Worm (Caenorhabditis elegans) whole organism, young adult: ENCODE results near the gene C06A12.3.

Experiments used
- B0019.2 ChIP-seq: fragments of 200-800 bp; sonication (Bioruptor generic); conservative IDR thresholded peaks from 2 replicates; pipeline ENCODE4 v1.3.6; 2022; ENCODE audit warnings: missing genetic modification reagents, missing genetic modification characterization, missing compliant biosample characterization
- B0336.3 ChIP-seq: fragments of 200-800 bp; sonication (Bioruptor generic); IDR thresholded peaks from 2 replicates; pipeline ENCODE4 v1.3.6; 2022; ENCODE audit warnings: missing genetic modification characterization, missing compliant biosample characterization
- C06A6.2 ChIP-seq: fragments of 200-800 bp; sonication (Bioruptor generic); conservative IDR thresholded peaks from 2 replicates; pipeline ENCODE4 v1.3.6; 2022; ENCODE audit warnings: missing genetic modification characterization, missing compliant biosample characterization
- C17E4.6 ChIP-seq: fragments of 200-800 bp; sonication (Bioruptor generic); IDR thresholded peaks from 2 replicates; pipeline ENCODE4 v1.3.6; 2022; ENCODE audit warnings: missing genetic modification reagents, missing genetic modification characterization, missing compliant biosample characterization
- F22D6.2 ChIP-seq: sonication (generic microtip); optimal IDR thresholded peaks from 2 replicates; lab custom pipeline; 2016; ENCODE audit warnings: mild to moderate bottlenecking, missing genetic modification characterization, missing compliant biosample characterization
- F23B12.7 ChIP-seq: sonication (generic microtip); optimal IDR thresholded peaks from 2 replicates; lab custom pipeline; 2017; ENCODE audit warnings: missing genetic modification characterization, mild to moderate bottlenecking, missing compliant biosample characterization, antibody characterized with exemption, moderate library complexity; ENCODE audit not compliant: insufficient read depth
- F33H1.4 ChIP-seq: fragments of 200-800 bp; sonication (Bioruptor generic); IDR thresholded peaks from 2 replicates; pipeline ENCODE4 v1.3.6; 2022; ENCODE audit warnings: missing genetic modification reagents, missing genetic modification characterization, missing compliant biosample characterization
- F37B4.10 ChIP-seq: fragments of 200-800 bp; sonication (Bioruptor generic); IDR thresholded peaks from 2 replicates; pipeline ENCODE4 v1.3.6; 2022; ENCODE audit warnings: missing genetic modification characterization, missing compliant biosample characterization
- F39B2.1 ChIP-seq: fragments of 200-800 bp; sonication (Bioruptor generic); IDR thresholded peaks from 2 replicates; pipeline ENCODE4 v1.3.6; 2022; ENCODE audit warnings: missing genetic modification reagents, missing genetic modification characterization, missing compliant biosample characterization
- F49E8.2 ChIP-seq: sonication (generic microtip); optimal IDR thresholded peaks from 3 replicates; lab custom pipeline; 2017; ENCODE audit warnings: missing genetic modification characterization, mild to moderate bottlenecking, missing compliant biosample characterization, antibody characterized with exemption, moderate library complexity; ENCODE audit not compliant: insufficient read depth
- F52B5.7 ChIP-seq: sonication (generic microtip); optimal IDR thresholded peaks from 2 replicates; lab custom pipeline; 2016; ENCODE audit warnings: mild to moderate bottlenecking, missing genetic modification characterization, missing compliant biosample characterization
- F57A8.1 ChIP-seq: fragments of 200-800 bp; sonication (Bioruptor generic); optimal IDR thresholded peaks from 2 replicates; lab custom pipeline; 2018; ENCODE audit warnings: mild to moderate bottlenecking, missing genetic modification characterization, moderate library complexity, missing compliant biosample characterization
- Y53G8AR.9 ChIP-seq: fragments of 200-800 bp; sonication (Bioruptor generic); conservative IDR thresholded peaks from 2 replicates; pipeline ENCODE4 v1.3.6; 2022; ENCODE audit warnings: missing genetic modification reagents, missing genetic modification characterization, missing compliant biosample characterization
- aptf-2 ChIP-seq: fragments of 200-800 bp; sonication (Bioruptor generic); conservative IDR thresholded peaks from 2 replicates; pipeline ENCODE4 v1.3.6; 2022; ENCODE audit warnings: missing genetic modification reagents, missing genetic modification characterization, missing compliant biosample characterization
- aptf-3 ChIP-seq: fragments of 200-800 bp; sonication (Bioruptor generic); IDR thresholded peaks from 2 replicates; pipeline ENCODE4 v1.3.6; 2022; ENCODE audit warnings: missing genetic modification characterization, missing compliant biosample characterization
- attf-3 ChIP-seq: fragments of 200-800 bp; sonication (Bioruptor generic); conservative IDR thresholded peaks from 2 replicates; pipeline ENCODE4 v1.3.6; 2022; ENCODE audit warnings: missing genetic modification reagents, missing genetic modification characterization, missing compliant biosample characterization
- attf-6 ChIP-seq: fragments of 200-800 bp; sonication (Bioruptor generic); IDR thresholded peaks from 2 replicates; pipeline ENCODE4 v1.3.6; 2022; ENCODE audit warnings: missing genetic modification reagents, missing genetic modification characterization, missing compliant biosample characterization
- bed-1 ChIP-seq: fragments of 200-800 bp; sonication (Bioruptor generic); IDR thresholded peaks from 2 replicates; pipeline ENCODE4 v1.3.6; 2022; ENCODE audit warnings: missing genetic modification reagents, missing genetic modification characterization, missing compliant biosample characterization
- ccch-3 ChIP-seq: fragments of 200-800 bp; sonication (Bioruptor generic); optimal IDR thresholded peaks from 2 replicates; lab custom pipeline; 2018; ENCODE audit warnings: mild to moderate bottlenecking, missing genetic modification characterization, missing compliant biosample characterization
- cebp-1 ChIP-seq, 2 experiments: fragments of 200-800 bp in 1 of 2; sonication (Bioruptor generic) in 1 of 2; sonication (generic microtip) in 1 of 2; IDR thresholded peaks in 1 of 2; optimal IDR thresholded peaks in 1 of 2; 2 replicates each; pipeline versions ENCODE4 v1.3.6 to Lab custom; 2017 to 2022; ENCODE audit warnings: missing compliant biosample characterization in 2 of 2, missing genetic modification characterization in 2 of 2, mild to moderate bottlenecking in 1 of 2, missing genetic modification reagents in 1 of 2, moderate library complexity in 1 of 2
- ceh-27 ChIP-seq: fragments of 200-800 bp; sonication (Bioruptor generic); optimal IDR thresholded peaks from 2 replicates; lab custom pipeline; 2018; ENCODE audit warnings: mild to moderate bottlenecking, missing genetic modification characterization, moderate library complexity, missing compliant biosample characterization
- chd-7 ChIP-seq: sonication (generic microtip); optimal IDR thresholded peaks from 2 replicates; lab custom pipeline; 2016; ENCODE audit warnings: mild to moderate bottlenecking, missing genetic modification characterization, moderate library complexity, missing compliant biosample characterization
- dpl-1 ChIP-seq: fragments of 150-350 bp; optimal IDR thresholded peaks from 2 replicates; lab custom pipeline; 2014; ENCODE audit warnings: missing biosample characterization, missing genetic modification reagents, missing genetic modification characterization
- egl-18 ChIP-seq: fragments of 200-800 bp; sonication (Bioruptor generic); IDR thresholded peaks from 2 replicates; pipeline ENCODE4 v1.3.6; 2022; ENCODE audit warnings: missing genetic modification reagents, missing genetic modification characterization, missing compliant biosample characterization
- egrh-3 ChIP-seq: fragments of 200-800 bp; sonication (Bioruptor generic); IDR thresholded peaks from 2 replicates; pipeline ENCODE4 v1.3.6; 2022; ENCODE audit warnings: missing genetic modification reagents, missing genetic modification characterization, missing compliant biosample characterization
- ekl-4 ChIP-seq: fragments of 200-800 bp; sonication (Bioruptor generic); IDR thresholded peaks from 2 replicates; pipeline ENCODE4 v1.3.6; 2022; ENCODE audit warnings: missing genetic modification reagents, missing genetic modification characterization, missing compliant biosample characterization
- gei-17 ChIP-seq: fragments of 200-800 bp; sonication (Bioruptor generic); optimal IDR thresholded peaks from 2 replicates; lab custom pipeline; 2018; ENCODE audit warnings: mild to moderate bottlenecking, missing genetic modification characterization, missing compliant biosample characterization
- him-1 ChIP-seq: sonication (generic microtip); optimal IDR thresholded peaks from 2 replicates; lab custom pipeline; 2016; ENCODE audit warnings: missing genotype, missing genetic modification reagents, missing genetic modification characterization, missing compliant biosample characterization
- let-526 ChIP-seq: fragments of 200-800 bp; sonication (Bioruptor generic); IDR thresholded peaks from 2 replicates; pipeline ENCODE4 v1.3.6; 2022; ENCODE audit warnings: missing genetic modification reagents, missing genetic modification characterization, missing compliant biosample characterization
- lin-35 ChIP-seq, 3 experiments: fragments of 150-350 bp in 2 of 3; sonication (generic microtip) in 1 of 3; optimal IDR thresholded peaks; 2 replicates each; lab custom pipeline; 2014 to 2018; ENCODE audit warnings: missing biosample characterization in 3 of 3, missing genetic modification characterization in 3 of 3, missing genetic modification reagents in 3 of 3
- lin-40 ChIP-seq: sonication (generic microtip); optimal IDR thresholded peaks from 2 replicates; lab custom pipeline; 2016; ENCODE audit warnings: missing genetic modification characterization, mild to moderate bottlenecking, missing compliant biosample characterization, missing genotype, missing genetic modification reagents
- lin-54 ChIP-seq: fragments of 200-800 bp; sonication (Bioruptor generic); optimal IDR thresholded peaks from 2 replicates; lab custom pipeline; 2018; ENCODE audit warnings: mild to moderate bottlenecking, missing genetic modification characterization, missing compliant biosample characterization
- madf-10 ChIP-seq: sonication (generic microtip); optimal IDR thresholded peaks from 2 replicates; lab custom pipeline; 2016; ENCODE audit warnings: mild to moderate bottlenecking, missing genetic modification characterization, missing compliant biosample characterization
- madf-6 ChIP-seq: fragments of 200-800 bp; sonication (Bioruptor generic); IDR thresholded peaks from 2 replicates; pipeline ENCODE4 v1.3.6; 2022; ENCODE audit warnings: missing genetic modification reagents, missing genetic modification characterization, missing compliant biosample characterization
- mcd-1 ChIP-seq: fragments of 200-800 bp; sonication (Bioruptor generic); IDR thresholded peaks from 2 replicates; pipeline ENCODE4 v1.3.6; 2022; ENCODE audit warnings: missing genetic modification reagents, missing genetic modification characterization, missing compliant biosample characterization
- mes-4 ChIP-seq: sonication (generic microtip); optimal IDR thresholded peaks from 2 replicates; lab custom pipeline; 2016; ENCODE audit warnings: missing genotype, missing genetic modification characterization, missing compliant biosample characterization
- rcor-1 ChIP-seq: fragments of 200-800 bp; sonication (Bioruptor generic); IDR thresholded peaks from 2 replicates; pipeline ENCODE4 v1.3.6; 2022; ENCODE audit warnings: missing genetic modification reagents, missing genetic modification characterization, missing compliant biosample characterization
- sdz-38 ChIP-seq: sonication (generic microtip); optimal IDR thresholded peaks from 2 replicates; lab custom pipeline; 2016; ENCODE audit warnings: missing genotype, missing genetic modification characterization, missing compliant biosample characterization
- snpc-1.3 ChIP-seq: sonication (generic microtip); optimal IDR thresholded peaks from 2 replicates; lab custom pipeline; 2017; ENCODE audit warnings: missing genetic modification characterization, mild to moderate bottlenecking, missing compliant biosample characterization, antibody characterized with exemption, moderate library complexity, missing genotype, missing genetic modification reagents; ENCODE audit not compliant: insufficient read depth
- snpc-3.4 ChIP-seq: sonication (generic microtip); optimal IDR thresholded peaks from 2 replicates; lab custom pipeline; 2017; ENCODE audit warnings: missing genetic modification characterization, mild to moderate bottlenecking, missing compliant biosample characterization, antibody characterized with exemption, moderate library complexity, missing genotype, missing genetic modification reagents
- snpc-4 ChIP-seq, 5 experiments: fragments of 150-350 bp in 1 of 5; sonication (generic microtip) in 4 of 5; optimal IDR thresholded peaks; 2 replicates each; lab custom pipeline; 2014 to 2018; ENCODE audit warnings: missing genetic modification characterization in 5 of 5, missing biosample characterization in 3 of 5, antibody characterized with exemption in 2 of 5, mild to moderate bottlenecking in 2 of 5, missing compliant biosample characterization in 2 of 5, missing genotype in 2 of 5, moderate library complexity in 2 of 5, missing genetic modification reagents in 1 of 5
- somi-1 ChIP-seq: fragments of 200-800 bp; sonication (Bioruptor generic); optimal IDR thresholded peaks from 2 replicates; lab custom pipeline; 2018; ENCODE audit warnings: mild to moderate bottlenecking, missing genetic modification characterization, missing compliant biosample characterization
- tbp1 ChIP-seq: fragments of 200-800 bp; sonication (Bioruptor generic); optimal IDR thresholded peaks from 2 replicates; lab custom pipeline; 2018; ENCODE audit warnings: mild to moderate bottlenecking, missing genetic modification characterization, missing compliant biosample characterization
- tlf-1 ChIP-seq: fragments of 200-800 bp; sonication (Bioruptor generic); optimal IDR thresholded peaks from 2 replicates; lab custom pipeline; 2018; ENCODE audit warnings: mild to moderate bottlenecking, missing genetic modification characterization, missing compliant biosample characterization
- xnd-1 ChIP-seq: sonication (generic microtip); optimal IDR thresholded peaks from 2 replicates; lab custom pipeline; 2016; ENCODE audit warnings: missing genotype, missing genetic modification reagents, missing genetic modification characterization, missing compliant biosample characterization
- ztf-25 ChIP-seq: fragments of 200-800 bp; sonication (Bioruptor generic); IDR thresholded peaks from 2 replicates; pipeline ENCODE4 v1.3.6; 2022; ENCODE audit warnings: missing genetic modification reagents, missing genetic modification characterization, missing compliant biosample characterization

The C06A12.3 gene

DNA sequence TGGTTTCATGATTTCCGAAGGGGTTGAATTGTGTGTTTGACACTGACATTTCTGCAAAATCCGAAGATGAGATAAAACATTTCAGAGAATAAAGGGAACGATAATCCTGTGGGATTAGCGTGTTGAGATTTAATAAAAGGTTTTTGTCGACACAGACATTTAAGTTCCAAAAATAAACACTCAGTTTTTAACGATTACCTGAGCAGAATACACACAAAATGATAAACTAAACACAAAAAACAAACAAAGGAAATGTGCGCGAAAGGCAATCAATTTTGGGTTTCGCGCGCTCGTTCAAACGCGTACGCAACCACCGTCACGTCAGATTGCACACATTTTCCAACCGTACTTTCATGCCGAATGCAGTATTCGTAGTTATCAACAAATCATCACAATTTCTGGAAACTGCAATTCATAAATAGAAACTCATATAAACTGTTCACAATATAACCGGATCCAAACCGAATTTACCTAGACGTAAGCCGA lies 33.7 kb downstream of the C06A12.3 start, which contains the start of gene rif-1.1:
TSS of gene rif-1.1 (minus strand) at position 51 of the 486 bp plus-strand sequence.
- TF ChIP-seq somi-1 (GFP tag; lab: Kevin White, UChicago) (no peak), cebp-1 (GFP tag; IDR thresholded peaks at IDR 0.05; lab: Robert Waterston, UW) (no peak), cebp-1 (tag; optimal IDR thresholded peaks at IDR 0.05; lab: Kevin White, UChicago) (no peak), B0336.3 (GFP tag; lab: Robert Waterston, UW) (0 out of 2 replicates have a peak, but pooled peaks have one; percentile 25), F39B2.1 (GFP tag; lab: Robert Waterston, UW) (no peak), bed-1 (GFP tag; lab: Robert Waterston, UW) (no peak), chd-7 (tag; lab: Kevin White, UChicago) (no peak), F49E8.2 (tag; lab: Kevin White, UChicago) (peak; percentile 64), aptf-3 (GFP tag; lab: Robert Waterston, UW) (no peak), tlf-1 (GFP tag; lab: Kevin White, UChicago) (no peak), sdz-38 (no peak), snpc-3.4 (peak; percentile 67), C06A6.2 (GFP tag; lab: Robert Waterston, UW) (no peak), snpc-1.3 (tag; lab: Kevin White, UChicago) (peak; percentile 7), egl-18 (GFP tag; lab: Robert Waterston, UW) (no peak), madf-6 (peak; percentile 92), mes-4 (tag; lab: Kevin White, UChicago) (no peak), F33H1.4 (GFP tag; lab: Robert Waterston, UW) (peak; percentile 63), rcor-1 (GFP tag; lab: Robert Waterston, UW) (peak; percentile 48; the same call in 1 of the 2 replicates), C17E4.6 (GFP tag; lab: Robert Waterston, UW) (peak; percentile 66; the same call in 1 of the 2 replicates), ceh-27 (no peak), let-526 (GFP tag; lab: Robert Waterston, UW) (no peak), xnd-1 (peak; percentile 65), F23B12.7 (no peak), ccch-3 (GFP tag; lab: Kevin White, UChicago) (no peak), attf-3 (GFP tag; lab: Robert Waterston, UW) (no peak), him-1 (tag; lab: Kevin White, UChicago) (no peak), ztf-25 (GFP tag; lab: Robert Waterston, UW) (no peak), lin-54 (GFP tag; lab: Kevin White, UChicago) (peak; percentile 88), dpl-1 (peak; percentile 93), ekl-4 (GFP tag; lab: Robert Waterston, UW) (peak; percentile 74), F37B4.10 (GFP tag; lab: Robert Waterston, UW) (no peak), tbp1 (GFP tag; lab: Kevin White, UChicago) (peak; percentile 59), mcd-1 (peak; percentile 60), lin-40 (tag; lab: Kevin White, UChicago) (no peak), F22D6.2 (tag; lab: Kevin White, UChicago) (no peak), attf-6 (GFP tag; lab: Robert Waterston, UW) (peak; percentile 87), F52B5.7 (tag; lab: Kevin White, UChicago) (no peak), F57A8.1 (GFP tag; lab: Kevin White, UChicago) (no peak), madf-10 (tag; lab: Kevin White, UChicago) (no peak), B0019.2 (GFP tag; lab: Robert Waterston, UW) (peak; percentile 64), aptf-2 (GFP tag; lab: Robert Waterston, UW) (peak; percentile 50; the same call in 1 of the 2 replicates), egrh-3 (no peak), gei-17 (GFP tag; lab: Kevin White, UChicago) (no peak), lin-35 (GFP tag; optimal IDR thresholded peaks at IDR 0.05; lab: Kevin White, UChicago) (peak in 1 of 3 experiments; percentile 43), snpc-4 (GFP tag; optimal IDR thresholded peaks at IDR 0.05; lab: Kevin White, UChicago) (peak; percentile 67), snpc-4 (tag; optimal IDR thresholded peaks at IDR 0.05; lab: Kevin White, UChicago) (peak in 3 of 4 experiments; percentile 54 to 89 (median 82)), Y53G8AR.9 (0 out of 2 replicates have a peak, but pooled peaks have one; percentile 61)
